Fruit fly (Drosophila melanogaster) whole organism, embryonic: ENCODE measurements around the gene Acp29AB.
A peak's percentile ranks its signal among the peaks of the same experiment; 100 is the strongest.

ENCODE experiments used
- ATbp ChIP-seq: fragments of 200-800 bp; sonication (Bioruptor generic); optimal IDR thresholded peaks from 2 replicates; lab custom pipeline; 2017; ENCODE audit warnings: missing biosample characterization, mild to moderate bottlenecking, missing genetic modification characterization, missing genetic modification reagents
- Aef1 ChIP-seq: fragments of 200-800 bp; sonication (Bioruptor generic); IDR thresholded peaks from 3 replicates; pipeline ENCODE4 v1.3.6; 2022; ENCODE audit warnings: missing biosample characterization, missing genetic modification characterization
- CG10321 ChIP-seq: fragments of 200-800 bp; sonication (Bioruptor generic); IDR thresholded peaks from 2 replicates; pipeline ENCODE4 v1.3.6; 2022; ENCODE audit warnings: missing biosample characterization, missing genetic modification characterization
- CG11504 ChIP-seq: fragments of 200-800 bp; sonication (Bioruptor generic); optimal IDR thresholded peaks from 3 replicates; lab custom pipeline; 2019; ENCODE audit warnings: missing biosample characterization, mild to moderate bottlenecking, missing genetic modification characterization, moderate library complexity
- CG11560 ChIP-seq: fragments of 200-800 bp; sonication (Bioruptor generic); IDR thresholded peaks from 3 replicates; pipeline ENCODE4 v1.3.6; 2022; ENCODE audit warnings: missing biosample characterization, missing genetic modification characterization
- CG13287 ChIP-seq: fragments of 200-800 bp; sonication (Bioruptor generic); IDR thresholded peaks from 2 replicates; pipeline ENCODE4 v1.3.6; 2022; ENCODE audit warnings: missing biosample characterization, missing genetic modification characterization; ENCODE audit not compliant: partially characterized antibody
- CG15479 ChIP-seq: fragments of 200-800 bp; sonication (Bioruptor generic); optimal IDR thresholded peaks from 3 replicates; lab custom pipeline; 2019; ENCODE audit warnings: missing biosample characterization, mild to moderate bottlenecking, missing genetic modification characterization, moderate library complexity
- CG17328 ChIP-seq: fragments of 200-800 bp; sonication (Bioruptor generic); IDR thresholded peaks from 2 replicates; pipeline ENCODE4 v1.3.6; 2022; ENCODE audit warnings: missing biosample characterization, missing genetic modification characterization
- CG17802 ChIP-seq: fragments of 200-800 bp; sonication (Bioruptor generic); optimal IDR thresholded peaks from 2 replicates; lab custom pipeline; 2018; ENCODE audit warnings: missing biosample characterization, mild to moderate bottlenecking, missing genetic modification characterization, moderate library complexity
- CG18476 ChIP-seq: fragments of 200-800 bp; sonication (Bioruptor generic); optimal IDR thresholded peaks from 2 replicates; lab custom pipeline; 2016; ENCODE audit warnings: missing biosample characterization, mild to moderate bottlenecking, missing genetic modification characterization
- CG2678 ChIP-seq: fragments of 200-800 bp; sonication (Bioruptor generic); optimal IDR thresholded peaks from 3 replicates; lab custom pipeline; 2019; ENCODE audit warnings: missing biosample characterization, mild to moderate bottlenecking, missing genetic modification characterization, moderate library complexity
- CG30403 ChIP-seq: fragments of 200-800 bp; sonication (Bioruptor generic); optimal IDR thresholded peaks from 3 replicates; lab custom pipeline; 2016; ENCODE audit warnings: missing biosample characterization, missing genetic modification characterization
- CG3407 ChIP-seq: fragments of 200-800 bp; sonication (Bioruptor generic); optimal IDR thresholded peaks from 2 replicates; lab custom pipeline; 2018; ENCODE audit warnings: missing biosample characterization, mild to moderate bottlenecking, missing genetic modification characterization
- CG34376 ChIP-seq: fragments of 200-800 bp; sonication (Bioruptor generic); optimal IDR thresholded peaks from 2 replicates; lab custom pipeline; 2018; ENCODE audit warnings: missing biosample characterization, mild to moderate bottlenecking, missing genetic modification characterization
- CG5180 ChIP-seq: fragments of 200-800 bp; sonication (Bioruptor generic); optimal IDR thresholded peaks from 3 replicates; lab custom pipeline; 2017; ENCODE audit warnings: missing biosample characterization, missing genetic modification characterization, mild to moderate bottlenecking, moderate library complexity, missing genetic modification reagents
- CG6654 ChIP-seq: fragments of 200-800 bp; sonication (Bioruptor generic); optimal IDR thresholded peaks from 2 replicates; lab custom pipeline; 2017; ENCODE audit warnings: missing biosample characterization, mild to moderate bottlenecking, missing genetic modification characterization
- CG8924 ChIP-seq: fragments of 200-800 bp; optimal IDR thresholded peaks from 3 replicates; lab custom pipeline; 2019; ENCODE audit warnings: missing biosample characterization, mild to moderate bottlenecking, missing genetic modification characterization, moderate library complexity
- CG9876 ChIP-seq: fragments of 200-800 bp; sonication (Bioruptor generic); optimal IDR thresholded peaks from 2 replicates; lab custom pipeline; 2016; ENCODE audit warnings: missing biosample characterization, missing genetic modification characterization
- CkIIα-i1 ChIP-seq: fragments of 200-800 bp; sonication (Bioruptor generic); IDR thresholded peaks from 2 replicates; pipeline ENCODE4 v1.3.6; 2022; ENCODE audit warnings: missing biosample characterization, missing genetic modification characterization
- CrebB ChIP-seq: fragments of 200-800 bp; sonication (Bioruptor generic); optimal IDR thresholded peaks from 3 replicates; lab custom pipeline; 2018; ENCODE audit warnings: missing biosample characterization, mild to moderate bottlenecking, missing genetic modification characterization
- Ets65A ChIP-seq: fragments of 200-800 bp; sonication (Bioruptor generic); peaks from one replicate; lab custom pipeline; 2016; ENCODE audit warnings: missing biosample characterization, missing genetic modification characterization
- Hand ChIP-seq: fragments of 200-800 bp; sonication (Bioruptor generic); optimal IDR thresholded peaks from 2 replicates; lab custom pipeline; 2017; ENCODE audit warnings: mild to moderate bottlenecking, missing biosample characterization, missing genetic modification reagents, missing genetic modification characterization
- Hmx ChIP-seq: fragments of 200-800 bp; sonication (Bioruptor generic); optimal IDR thresholded peaks from 2 replicates; lab custom pipeline; 2016; ENCODE audit warnings: missing biosample characterization, missing genetic modification characterization
- Mad ChIP-seq: fragments of 200-800 bp; sonication (Bioruptor generic); optimal IDR thresholded peaks from 2 replicates; lab custom pipeline; 2016; ENCODE audit warnings: missing biosample characterization, missing genetic modification characterization
- Max ChIP-seq: fragments of 200-800 bp; sonication (Bioruptor generic); optimal IDR thresholded peaks from 2 replicates; lab custom pipeline; 2016; ENCODE audit warnings: missing biosample characterization, mild to moderate bottlenecking, missing genetic modification characterization
- Med ChIP-seq: fragments of 200-800 bp; sonication (Bioruptor generic); peaks from one replicate; lab custom pipeline; 2016; ENCODE audit warnings: missing biosample characterization, missing genetic modification characterization, mild to moderate bottlenecking, inconsistent platforms, moderate library complexity
- Nf-YA ChIP-seq: fragments of 200-800 bp; sonication (Bioruptor generic); IDR thresholded peaks from 2 replicates; pipeline ENCODE4 v1.3.6; 2022; ENCODE audit warnings: missing biosample characterization, missing genetic modification characterization
- Oaz ChIP-seq: fragments of 200-800 bp; sonication (Bioruptor generic); IDR thresholded peaks from 2 replicates; pipeline ENCODE4 v1.3.6; 2022; ENCODE audit warnings: missing biosample characterization, missing genetic modification characterization
- Spps ChIP-seq: fragments of 200-800 bp; sonication (Bioruptor generic); optimal IDR thresholded peaks from 2 replicates; lab custom pipeline; 2018; ENCODE audit warnings: missing biosample characterization, mild to moderate bottlenecking, missing genetic modification characterization
- abd-A ChIP-seq: fragments of 200-800 bp; sonication (Bioruptor generic); optimal IDR thresholded peaks from 3 replicates; lab custom pipeline; 2019; ENCODE audit warnings: missing biosample characterization, mild to moderate bottlenecking, missing genetic modification characterization, moderate library complexity
- ac ChIP-seq: fragments of 200-800 bp; sonication (Bioruptor generic); optimal IDR thresholded peaks from 3 replicates; lab custom pipeline; 2017; ENCODE audit warnings: missing biosample characterization, mild to moderate bottlenecking, missing genetic modification characterization
- az2 ChIP-seq: fragments of 200-800 bp; sonication (Bioruptor generic); optimal IDR thresholded peaks from 3 replicates; lab custom pipeline; 2016; ENCODE audit warnings: missing biosample characterization, missing genetic modification characterization
- br ChIP-seq: fragments of >200 bp; optimal IDR thresholded peaks from 2 replicates; lab custom pipeline; 2017
- cad ChIP-seq: fragments of >200 bp; optimal IDR thresholded peaks from 2 replicates; lab custom pipeline; 2017; ENCODE audit warnings: missing biosample characterization, missing genetic modification characterization
- dimm ChIP-seq: fragments of 200-800 bp; sonication (Bioruptor generic); IDR thresholded peaks from 2 replicates; pipeline ENCODE4 v1.3.6; 2022; ENCODE audit warnings: missing biosample characterization, missing genetic modification characterization
- en ChIP-seq: fragments of 200-800 bp; sonication (Bioruptor generic); optimal IDR thresholded peaks from 2 replicates; lab custom pipeline; 2016; ENCODE audit warnings: missing biosample characterization, missing genetic modification characterization
- esg ChIP-seq: fragments of 200-800 bp; sonication (Bioruptor generic); conservative IDR thresholded peaks from 2 replicates; pipeline ENCODE4 v1.3.6; 2022; ENCODE audit warnings: missing biosample characterization, missing genetic modification characterization
- eve ChIP-seq, 2 experiments: fragments of >200 bp; optimal IDR thresholded peaks; 2 replicates each; lab custom pipeline; 2017; ENCODE audit warnings: missing biosample characterization in 2 of 2, missing genetic modification characterization in 2 of 2
- ewg ChIP-seq: fragments of 200-800 bp; sonication (Bioruptor generic); optimal IDR thresholded peaks from 3 replicates; lab custom pipeline; 2017; ENCODE audit warnings: mild to moderate bottlenecking, missing biosample characterization, missing genetic modification reagents, missing genetic modification characterization
- fd64A ChIP-seq: fragments of 200-800 bp; sonication (Bioruptor generic); optimal IDR thresholded peaks from 3 replicates; lab custom pipeline; 2018; ENCODE audit warnings: missing biosample characterization, mild to moderate bottlenecking, missing genetic modification characterization
- gem ChIP-seq: fragments of 200-800 bp; sonication (Bioruptor generic); optimal IDR thresholded peaks from 2 replicates; lab custom pipeline; 2019; ENCODE audit warnings: missing biosample characterization, mild to moderate bottlenecking, missing genetic modification characterization, moderate library complexity
- hbn ChIP-seq: fragments of 200-800 bp; sonication (Bioruptor generic); IDR thresholded peaks from 2 replicates; pipeline ENCODE4 v1.3.6; 2022; ENCODE audit warnings: missing biosample characterization, missing genetic modification characterization; ENCODE audit not compliant: partially characterized antibody
- lola ChIP-seq, 3 experiments: fragments of >200 bp in 2 of 3; fragments of 200-800 bp in 1 of 3; sonication (Bioruptor generic) in 1 of 3; optimal IDR thresholded peaks; 2 replicates each; lab custom pipeline; 2017 to 2019; ENCODE audit warnings: missing biosample characterization in 3 of 3, missing genetic modification characterization in 3 of 3, mild to moderate bottlenecking in 1 of 3, moderate library complexity in 1 of 3
- nau ChIP-seq: fragments of 200-800 bp; sonication (Bioruptor generic); optimal IDR thresholded peaks from 3 replicates; lab custom pipeline; 2017; ENCODE audit warnings: missing biosample characterization, mild to moderate bottlenecking, missing genetic modification characterization, missing genetic modification reagents
- nerfin-1 ChIP-seq: fragments of 200-800 bp; sonication (Bioruptor generic); optimal IDR thresholded peaks from 3 replicates; lab custom pipeline; 2019; ENCODE audit warnings: missing biosample characterization, mild to moderate bottlenecking, missing genetic modification characterization, moderate library complexity
- run ChIP-seq: fragments of 200-800 bp; sonication (Bioruptor generic); optimal IDR thresholded peaks from 3 replicates; lab custom pipeline; 2018; ENCODE audit warnings: missing biosample characterization, mild to moderate bottlenecking, missing genetic modification characterization
- sd ChIP-seq: fragments of 200-800 bp; sonication (Bioruptor generic); optimal IDR thresholded peaks from 3 replicates; lab custom pipeline; 2018; ENCODE audit warnings: missing biosample characterization, mild to moderate bottlenecking, missing genetic modification characterization, moderate library complexity
- stc ChIP-seq: fragments of 200-800 bp; sonication (Bioruptor generic); IDR thresholded peaks from 2 replicates; pipeline ENCODE4 v1.3.6; 2022; ENCODE audit warnings: missing biosample characterization, missing genetic modification characterization
- tap ChIP-seq: fragments of 200-800 bp; optimal IDR thresholded peaks from 3 replicates; lab custom pipeline; 2019; ENCODE audit warnings: missing biosample characterization, mild to moderate bottlenecking, missing genetic modification characterization, moderate library complexity
- zen2 ChIP-seq: fragments of 200-800 bp; sonication (Bioruptor generic); IDR thresholded peaks from 3 replicates; pipeline ENCODE4 v1.3.6; 2022; ENCODE audit warnings: missing biosample characterization, missing genetic modification characterization; ENCODE audit not compliant: partially characterized antibody

Gene Acp29AB

dm6 chr2L:8423460-8424089 lies 30.6 kb upstream of the Acp29AB start (continued):
- TF ChIP-seq Hand (GFP tag; lab: Kevin White, UChicago) (no peak), lola (GFP tag; optimal IDR thresholded peaks at IDR 0.05; lab: Kevin White, UChicago) (peak in 1 of 3 experiments; percentile 38), run (tag; lab: Kevin White, UChicago) (no peak), ac (GFP tag; lab: Kevin White, UChicago) (no peak), en (GFP tag; lab: Kevin White, UChicago) (no peak), Spps (tag; lab: Kevin White, UChicago) (peak; percentile 29), CrebB (tag; lab: Kevin White, UChicago) (peak; percentile 6), fd64A (GFP tag; lab: Kevin White, UChicago) (peak; percentile 42), dimm (GFP tag; lab: Robert Waterston, UW) (no peak), Aef1 (no peak), Mad (GFP tag; lab: Kevin White, UChicago) (no peak), CG15479 (GFP tag; lab: Kevin White, UChicago) (no peak), Oaz (GFP tag; lab: Robert Waterston, UW) (no peak), CG30403 (GFP tag; lab: Kevin White, UChicago) (no peak), CG3407 (GFP tag; lab: Kevin White, UChicago) (peak; percentile 24), br (lab: Kevin White, UChicago) (no peak), tap (tag; lab: Kevin White, UChicago) (peak; percentile 5), CG6654 (no peak), CG5180 (GFP tag; lab: Kevin White, UChicago) (peak; percentile 9), stc (GFP tag; lab: Robert Waterston, UW) (no peak), CG11560 (no peak), az2 (GFP tag; lab: Kevin White, UChicago) (no peak), CG34376 (GFP tag; lab: Kevin White, UChicago) (no peak), cad (GFP tag; lab: Kevin White, UChicago) (no peak), CkIIα-i1 (GFP tag; lab: Robert Waterston, UW) (no peak), CG9876 (GFP tag; lab: Kevin White, UChicago) (no peak), nerfin-1 (tag; lab: Kevin White, UChicago) (peak; percentile 24), CG10321 (GFP tag; lab: Robert Waterston, UW) (no peak), Nf-YA (no peak), CG17328 (no peak), CG2678 (tag; lab: Kevin White, UChicago) (peak; percentile 36), sd (tag; lab: Kevin White, UChicago) (peak; percentile 95), Hmx (GFP tag; lab: Kevin White, UChicago) (no peak), Ets65A (GFP tag; lab: Kevin White, UChicago) (no peak), hbn (no peak), CG8924 (tag; lab: Kevin White, UChicago) (peak; percentile 15), Max (GFP tag; lab: Kevin White, UChicago) (no peak), CG13287 (GFP tag; lab: Robert Waterston, UW) (no peak), CG17802 (no peak), CG18476 (GFP tag; lab: Kevin White, UChicago) (no peak), nau (GFP tag; lab: Kevin White, UChicago) (peak; percentile 14), gem (tag; lab: Kevin White, UChicago) (peak; percentile 36), eve (GFP tag; optimal IDR thresholded peaks at IDR 0.05; lab: Kevin White, UChicago) (peak in 1 of 2 experiments; percentile 67), ATbp (GFP tag; lab: Kevin White, UChicago) (peak; percentile 71), ewg (GFP tag; lab: Kevin White, UChicago) (no peak), CG11504 (tag; lab: Kevin White, UChicago) (peak; percentile 21), Med (GFP tag; lab: Kevin White, UChicago) (peak; percentile 44), zen2 (no peak), esg (GFP tag; lab: Robert Waterston, UW) (no peak), abd-A (tag; lab: Kevin White, UChicago) (no peak)
